Fruit fly (Drosophila melanogaster): ENCODE results near the gene CG31248.

DNA sequence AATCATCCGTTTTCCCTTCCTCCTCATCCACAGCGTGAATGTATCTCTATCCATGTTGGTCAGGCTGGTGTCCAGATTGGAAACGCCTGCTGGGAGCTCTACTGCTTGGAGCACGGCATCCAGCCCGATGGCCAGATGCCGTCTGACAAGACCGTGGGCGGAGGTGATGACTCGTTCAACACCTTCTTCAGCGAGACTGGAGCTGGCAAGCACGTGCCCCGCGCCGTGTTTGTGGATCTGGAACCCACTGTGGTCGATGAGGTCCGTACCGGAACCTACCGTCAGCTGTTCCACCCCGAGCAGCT, 42.0 kb upstream of the CG31248 start:
- TF ChIP-seq dac (GFP tag; optimal IDR thresholded peaks at IDR 0.05): no peak
- no peak for TF ChIP-seq OdsH (GFP tag; optimal IDR thresholded peaks at IDR 0.05)
- TF ChIP-seq vri (GFP tag; optimal IDR thresholded peaks at IDR 0.05): no peak

Data from whole organism, prepupa.